Worm (Caenorhabditis elegans): ENCODE measurements around the gene ins-10.
A peak's percentile ranks its signal among the peaks of the same experiment; 100 is the strongest.

Gene ins-10

ce11 chrV:14033649-14034048, at the start of gene ins-10:
ins-10 (plus strand) TSS chrV:14033949.
- TF ChIP-seq lin-13 (GFP tag; optimal IDR thresholded peaks at IDR 0.05): no peak
- TF ChIP-seq rbr-2 (tag; optimal IDR thresholded peaks at IDR 0.05): no peak
- TF ChIP-seq egl-43 (GFP tag; IDR thresholded peaks at IDR 0.05): no peak
- no peak for TF ChIP-seq spr-1 (tag; optimal IDR thresholded peaks at IDR 0.05)
- TF ChIP-seq nhr-48 (tag; optimal IDR thresholded peaks at IDR 0.05): no peak
- TF ChIP-seq nhr-42 (GFP tag; IDR thresholded peaks at IDR 0.05): no peak
- no peak for TF ChIP-seq madf-9 (GFP tag; conservative IDR thresholded peaks at IDR 0.05)
- no peak for TF ChIP-seq lim-7 (GFP tag; IDR thresholded peaks at IDR 0.05)
- TF ChIP-seq php-3 (GFP tag; IDR thresholded peaks at IDR 0.05): no peak
- TF ChIP-seq unc-130 (GFP tag; optimal IDR thresholded peaks at IDR 0.05): no peak
- no peak for TF ChIP-seq dve-1 (tag; optimal IDR thresholded peaks at IDR 0.05; ENCODE audit: insufficient read depth)
- no peak for TF ChIP-seq tra-1 (GFP tag; IDR thresholded peaks at IDR 0.05)

- no peak for TF ChIP-seq attf-4 (tag; optimal IDR thresholded peaks at IDR 0.05)
Measured at ce11 chrV:13984828-13985227, 48.9 kb upstream of the ins-10 start, which contains the start of gene end-1. end-1 (plus strand) TSS chrV:13985128.

- TF ChIP-seq nhr-77 (tag; optimal IDR thresholded peaks at IDR 0.05) (peak; percentile 43), pha-4 (GFP tag; IDR thresholded peaks at IDR 0.05) (peak; percentile 50; the same call in 1 of the 2 replicates), pha-4 (tag; optimal IDR thresholded peaks at IDR 0.05) (no peak), hmg-1.1 (GFP tag; IDR thresholded peaks at IDR 0.05) (0 out of 2 replicates have a peak, but pooled peaks have one; percentile 28), ceh-20 (GFP tag; IDR thresholded peaks at IDR 0.05) (no peak), nhr-111 (GFP tag; optimal IDR thresholded peaks at IDR 0.05) (no peak), pqm-1 (tag; optimal IDR thresholded peaks at IDR 0.05) (peak; percentile 95), daf-16 (GFP tag; optimal IDR thresholded peaks at IDR 0.05) (no peak), daf-16 (tag; optimal IDR thresholded peaks at IDR 0.05) (peak; percentile 58), zag-1 (tag; optimal IDR thresholded peaks at IDR 0.05) (no peak), zip-11 (GFP tag; IDR thresholded peaks at IDR 0.05) (no peak), nhr-28 (tag; optimal IDR thresholded peaks at IDR 0.05) (peak; percentile 88), T20F7.1 (GFP tag; optimal IDR thresholded peaks at IDR 0.05) (peak; percentile 46), Y75B8A.6 (GFP tag; IDR thresholded peaks at IDR 0.05) (no peak), dmd-6 (GFP tag; IDR thresholded peaks at IDR 0.05) (peak; percentile 47; the same call in 1 of the 2 replicates), hlh-30 (tag; optimal IDR thresholded peaks at IDR 0.05; ENCODE audit: insufficient read depth) (peak; percentile 2), hlh-11 (tag; optimal IDR thresholded peaks at IDR 0.05) (peak; percentile 57), nhr-48 (tag; optimal IDR thresholded peaks at IDR 0.05) (peak; percentile 26), lin-1 (GFP tag; IDR thresholded peaks at IDR 0.05) (peak; percentile 7; the same call in 1 of the 2 replicates), dve-1 (tag; optimal IDR thresholded peaks at IDR 0.05; ENCODE audit: insufficient read depth) (peak; percentile 84), php-3 (GFP tag; IDR thresholded peaks at IDR 0.05) (peak; percentile 65), Y5F2A.4 (GFP tag; optimal IDR thresholded peaks at IDR 0.05) (no peak), spr-1 (tag; optimal IDR thresholded peaks at IDR 0.05) (no peak), lin-39 (tag; optimal IDR thresholded peaks at IDR 0.05) (no peak), nhr-102 (tag; optimal IDR thresholded peaks at IDR 0.05) (peak; percentile 38), arid-1 (GFP tag; conservative IDR thresholded peaks at IDR 0.05) (0 out of 2 replicates have a peak, but pooled peaks have one; percentile 9), hif-1 (tag; optimal IDR thresholded peaks at IDR 0.05) (peak in 1 of 2 experiments; percentile 56), lim-7 (GFP tag; IDR thresholded peaks at IDR 0.05) (0 out of 2 replicates have a peak, but pooled peaks have one; percentile 9), zfp-3 (GFP tag; conservative IDR thresholded peaks at IDR 0.05) (0 out of 2 replicates have a peak, but pooled peaks have one; percentile 63), F37D6.2 (tag; optimal IDR thresholded peaks at IDR 0.05) (no peak)
Measured at ce11 chrV:13986823-13987222, 46.9 kb upstream of the ins-10 start.

Measured in whole organism, L4 larva.